Fruit fly (Drosophila melanogaster): Measurements from ENCODE around the gene CG7394.

The CG7394 gene

DNA sequence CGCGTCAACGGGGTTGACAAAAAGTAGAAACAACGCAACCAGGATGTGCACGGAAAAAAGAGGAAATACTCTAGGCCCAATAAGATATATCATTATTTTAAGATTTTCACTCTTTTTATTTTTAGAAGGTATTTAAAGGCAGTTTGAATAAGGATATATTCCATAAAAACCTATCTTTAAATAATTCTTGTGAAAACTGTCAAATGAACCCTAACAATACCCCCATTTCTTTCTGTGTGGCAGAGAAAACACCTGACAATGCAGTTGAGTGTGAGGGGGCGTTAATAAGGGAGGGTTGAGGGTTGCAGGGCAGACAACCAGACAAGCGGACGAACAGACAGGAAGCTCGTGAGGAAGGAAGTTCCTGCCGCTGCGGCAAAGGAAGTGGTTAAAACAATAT, 9.8 kb upstream of the CG7394 start (continued):
- no peak for TF ChIP-seq CG11560 (tag; IDR thresholded peaks at IDR 0.05)
- TF ChIP-seq Kr (GFP tag; optimal IDR thresholded peaks at IDR 0.05) = no peak
- no peak for TF ChIP-seq CG8290 (GFP tag; optimal IDR thresholded peaks at IDR 0.05)
- TF ChIP-seq CG8290 (tag; optimal IDR thresholded peaks at IDR 0.05) = no peak
- TF ChIP-seq H2.0 (GFP tag; IDR thresholded peaks at IDR 0.05) = 0 out of 2 replicates have a peak, but pooled peaks have one; percentile 26
- TF ChIP-seq CG8924 (tag; optimal IDR thresholded peaks at IDR 0.05) = peak; percentile 44
- no peak for TF ChIP-seq gsb (GFP tag; IDR thresholded peaks at IDR 0.05)
- TF ChIP-seq CG4328 (GFP tag; optimal IDR thresholded peaks at IDR 0.05) = no peak
- TF ChIP-seq Asciz (GFP tag; optimal IDR thresholded peaks at IDR 0.05) = no peak
- no peak for TF ChIP-seq ase (GFP tag; IDR thresholded peaks at IDR 0.05)
- no peak for TF ChIP-seq CG9797 (GFP tag; optimal IDR thresholded peaks at IDR 0.05)
- no peak for TF ChIP-seq CG3995 (GFP tag; optimal IDR thresholded peaks at IDR 0.05)
- TF ChIP-seq Nf-YC (tag; optimal IDR thresholded peaks at IDR 0.05) = no peak
- TF ChIP-seq bsh (GFP tag; optimal IDR thresholded peaks at IDR 0.05) = peak in 1 of 2 experiments; percentile 73
- no peak for TF ChIP-seq CG12299 (tag; optimal IDR thresholded peaks at IDR 0.05)
- 0 out of 2 replicates have a peak, but pooled peaks have one; percentile 23 for TF ChIP-seq lmd (GFP tag; IDR thresholded peaks at IDR 0.05)
- no peak for TF ChIP-seq fd64A (GFP tag; optimal IDR thresholded peaks at IDR 0.05)
- TF ChIP-seq CG13624 (GFP tag; optimal IDR thresholded peaks at IDR 0.05) = no peak
- no peak for TF ChIP-seq repo (GFP tag; optimal IDR thresholded peaks at IDR 0.05)
- TF ChIP-seq ara (GFP tag; IDR thresholded peaks at IDR 0.05) = no peak
- no peak for TF ChIP-seq CG17612 (GFP tag; IDR thresholded peaks at IDR 0.05)
- peak; percentile 10 for TF ChIP-seq pnt (GFP tag; optimal IDR thresholded peaks at IDR 0.05)
- no peak for TF ChIP-seq CG12744 (GFP tag; optimal IDR thresholded peaks at IDR 0.05)
- TF ChIP-seq CG18619 (GFP tag; optimal IDR thresholded peaks at IDR 0.05) = no peak
- peak; percentile 26; the same call in 1 of the 2 replicates for TF ChIP-seq Ada2b (GFP tag; IDR thresholded peaks at IDR 0.05)
- no peak for TF ChIP-seq gt (GFP tag; IDR thresholded peaks at IDR 0.05)
- TF ChIP-seq Spps (tag; optimal IDR thresholded peaks at IDR 0.05) = peak; percentile 25
- TF ChIP-seq so (GFP tag; IDR thresholded peaks at IDR 0.05) = no peak
- TF ChIP-seq CG1603 (tag; optimal IDR thresholded peaks at IDR 0.05) = peak; percentile 26
- TF ChIP-seq nau (GFP tag; optimal IDR thresholded peaks at IDR 0.05) = no peak
- no peak for TF ChIP-seq CG2129 (GFP tag; IDR thresholded peaks at IDR 0.05; ENCODE audit: partially characterized antibody)
- no peak for TF ChIP-seq HHEX (GFP tag; optimal IDR thresholded peaks at IDR 0.05)
- no peak for TF ChIP-seq Fer3 (tag; optimal IDR thresholded peaks at IDR 0.05)
- no peak for TF ChIP-seq Dip2 (GFP tag; IDR thresholded peaks at IDR 0.05)
- no peak for TF ChIP-seq hth (optimal IDR thresholded peaks at IDR 0.05)
- no peak for TF ChIP-seq sna (GFP tag; IDR thresholded peaks at IDR 0.05; ENCODE audit: partially characterized antibody)
- TF ChIP-seq CG8281 (tag; optimal IDR thresholded peaks at IDR 0.05) = no peak
- peak; percentile 45 for TF ChIP-seq sisA (GFP tag; IDR thresholded peaks at IDR 0.05)
- no peak for TF ChIP-seq luna (GFP tag; optimal IDR thresholded peaks at IDR 0.05)
- no peak for TF ChIP-seq CG1792 (GFP tag; optimal IDR thresholded peaks at IDR 0.05)
- TF ChIP-seq unc-4 (GFP tag; IDR thresholded peaks at IDR 0.05; ENCODE audit: partially characterized antibody) = no peak
- no peak for TF ChIP-seq NfI (GFP tag; optimal IDR thresholded peaks at IDR 0.05)
- peak; percentile 50 for TF ChIP-seq CG17359 (tag; optimal IDR thresholded peaks at IDR 0.05)
- no peak for TF ChIP-seq CG14441 (GFP tag; IDR thresholded peaks at IDR 0.05)
- peak; percentile 2 for TF ChIP-seq CG17385 (GFP tag; optimal IDR thresholded peaks at IDR 0.05)
- no peak for TF ChIP-seq CG11696 (GFP tag; IDR thresholded peaks at IDR 0.05)
- TF ChIP-seq klu (GFP tag; IDR thresholded peaks at IDR 0.05) = no peak
- no peak for TF ChIP-seq pita (GFP tag; optimal IDR thresholded peaks at IDR 0.05)
- TF ChIP-seq CG9727 (GFP tag; optimal IDR thresholded peaks at IDR 0.05) = peak; percentile 62
- no peak for TF ChIP-seq CG9817 (tag; optimal IDR thresholded peaks at IDR 0.05)
- no peak for TF ChIP-seq Scr (GFP tag; IDR thresholded peaks at IDR 0.05; ENCODE audit: partially characterized antibody)
- TF ChIP-seq Chrac-16 (GFP tag; optimal IDR thresholded peaks at IDR 0.05) = peak; percentile 45

Data from whole organism, embryonic.